Fruit fly (Drosophila melanogaster): ENCODE results near the gene Tb.

Gene Tb

DNA sequence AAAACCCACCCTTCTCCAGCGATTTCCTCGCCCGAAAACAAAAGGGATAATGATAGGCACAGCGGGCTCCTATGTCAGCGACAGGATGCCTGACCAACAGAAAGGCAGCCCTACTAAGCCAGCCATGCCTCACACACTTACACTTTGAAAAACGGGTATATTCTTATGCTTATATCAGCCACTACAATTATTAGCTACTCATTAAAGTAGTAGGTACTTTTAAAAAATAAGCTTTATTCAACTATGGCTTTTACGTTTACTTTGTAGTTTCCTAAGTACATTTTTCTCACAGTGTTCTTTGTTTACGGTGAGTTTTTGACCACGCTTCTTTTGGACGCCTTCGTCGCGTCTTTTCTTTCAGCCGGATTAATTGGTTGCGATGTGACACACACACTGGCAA lies 34.0 kb downstream of the Tb start:
- TF ChIP-seq zfh2 (GFP tag; optimal IDR thresholded peaks at IDR 0.05) (peak; percentile 0), dan (GFP tag; IDR thresholded peaks at IDR 0.05) (no peak), CG32532 (GFP tag; IDR thresholded peaks at IDR 0.05) (peak; percentile 41; the same call in 1 of the 2 replicates), Dbx (GFP tag; IDR thresholded peaks at IDR 0.05) (peak; percentile 26; the same call in 1 of the 3 replicates), tio (GFP tag; optimal IDR thresholded peaks at IDR 0.05) (no peak), seq (GFP tag; IDR thresholded peaks at IDR 0.05) (no peak), Rx (GFP tag; IDR thresholded peaks at IDR 0.05) (no peak), Ets65A (GFP tag) (peak; percentile 77), vvl (GFP tag; IDR thresholded peaks at IDR 0.05) (peak; percentile 36; the same call in 1 of the 2 replicates), CG9817 (tag; optimal IDR thresholded peaks at IDR 0.05) (peak; percentile 18), CG8290 (GFP tag; optimal IDR thresholded peaks at IDR 0.05) (no peak), CG8290 (tag; optimal IDR thresholded peaks at IDR 0.05) (peak in 1 of 2 experiments; percentile 2), Jarid2 (GFP tag; optimal IDR thresholded peaks at IDR 0.05) (no peak), shn (GFP tag; optimal IDR thresholded peaks at IDR 0.05) (no peak), CG10366 (GFP tag; IDR thresholded peaks at IDR 0.05) (peak; percentile 34; the same call in 1 of the 2 replicates), CG2678 (tag; optimal IDR thresholded peaks at IDR 0.05) (peak; percentile 18), btn (GFP tag; optimal IDR thresholded peaks at IDR 0.05) (no peak), ci (GFP tag; IDR thresholded peaks at IDR 0.05) (0 out of 3 replicates have a peak, but pooled peaks have one; percentile 29), lab (GFP tag; optimal IDR thresholded peaks at IDR 0.05) (peak; percentile 52), CG10147 (GFP tag; optimal IDR thresholded peaks at IDR 0.05) (peak; percentile 15), CG11093 (GFP tag; IDR thresholded peaks at IDR 0.05) (no peak), CG11456 (GFP tag; IDR thresholded peaks at IDR 0.05) (0 out of 3 replicates have a peak, but pooled peaks have one; percentile 15), unpg (GFP tag; optimal IDR thresholded peaks at IDR 0.05) (no peak), Rfx (GFP tag; IDR thresholded peaks at IDR 0.05) (peak; percentile 51; the same call in 1 of the 2 replicates), slbo (GFP tag; IDR thresholded peaks at IDR 0.05) (peak; percentile 31; the same call in 1 of the 2 replicates), CG1792 (GFP tag; optimal IDR thresholded peaks at IDR 0.05) (no peak), Fer1 (GFP tag; optimal IDR thresholded peaks at IDR 0.05) (peak; percentile 11), CG5180 (GFP tag; optimal IDR thresholded peaks at IDR 0.05) (no peak), Tbp (GFP tag; optimal IDR thresholded peaks at IDR 0.05) (no peak), Ada2b (GFP tag; IDR thresholded peaks at IDR 0.05) (0 out of 2 replicates have a peak, but pooled peaks have one; percentile 19), CG9932 (GFP tag; IDR thresholded peaks at IDR 0.05) (peak; percentile 31; the same call in 1 of the 2 replicates), bsh (GFP tag; optimal IDR thresholded peaks at IDR 0.05) (no peak), Med (GFP tag) (peak; percentile 59), CG11723 (GFP tag; optimal IDR thresholded peaks at IDR 0.05) (no peak), Hr51 (GFP tag; optimal IDR thresholded peaks at IDR 0.05) (peak in 1 of 2 experiments; percentile 5), aop (GFP tag; IDR thresholded peaks at IDR 0.05) (no peak), wek (GFP tag; optimal IDR thresholded peaks at IDR 0.05) (no peak), Fer3 (tag; optimal IDR thresholded peaks at IDR 0.05) (peak; percentile 9), ranshi (GFP tag; IDR thresholded peaks at IDR 0.05) (no peak), phol (tag; optimal IDR thresholded peaks at IDR 0.05) (no peak), CG14050 (GFP tag; IDR thresholded peaks at IDR 0.05) (no peak), CG7372 (GFP tag; IDR thresholded peaks at IDR 0.05) (peak; percentile 27; the same call in 1 of the 2 replicates), scrt (GFP tag; optimal IDR thresholded peaks at IDR 0.05) (no peak), Max (GFP tag; optimal IDR thresholded peaks at IDR 0.05) (no peak), CG12104 (GFP tag; optimal IDR thresholded peaks at IDR 0.05) (no peak), sisA (GFP tag; IDR thresholded peaks at IDR 0.05) (peak; percentile 11; the same call in 1 of the 2 replicates), gro (GFP tag; optimal IDR thresholded peaks at IDR 0.05) (no peak), dmrt99B (tag; optimal IDR thresholded peaks at IDR 0.05) (peak; percentile 25), dysf (GFP tag; IDR thresholded peaks at IDR 0.05) (peak; percentile 36; the same call in 1 of the 3 replicates), klu (GFP tag; IDR thresholded peaks at IDR 0.05) (no peak), bbx (GFP tag; IDR thresholded peaks at IDR 0.05; ENCODE audit: partially characterized antibody) (no peak)

All from whole organism, embryonic.